Worm (Caenorhabditis elegans) whole organism, midembryonic: Measurements from ENCODE around the gene nep-1.

Experiments
- T22C8.4 ChIP-seq: fragments of 200-800 bp; sonication (Bioruptor generic); IDR thresholded peaks from 2 replicates; pipeline ENCODE4 v1.3.6; 2022; ENCODE audit warnings: missing genetic modification characterization, missing compliant biosample characterization
- cog-1 ChIP-seq: sonication (generic microtip); optimal IDR thresholded peaks from 2 replicates; lab custom pipeline; 2016; ENCODE audit warnings: missing genetic modification characterization, missing compliant biosample characterization
- flt-1 ChIP-seq: fragments of 200-800 bp; sonication (Bioruptor generic); IDR thresholded peaks from 2 replicates; pipeline ENCODE4 v1.3.6; 2022; ENCODE audit warnings: missing genetic modification characterization, missing compliant biosample characterization
- ref-1 ChIP-seq: fragments of 200-800 bp; sonication (Bioruptor generic); conservative IDR thresholded peaks from 2 replicates; pipeline ENCODE4 v1.3.6; 2022; ENCODE audit warnings: missing genetic modification reagents, missing genetic modification characterization, missing compliant biosample characterization
- tab-1 ChIP-seq: fragments of 200-800 bp; sonication (Bioruptor generic); IDR thresholded peaks from 2 replicates; pipeline ENCODE4 v1.3.6; 2022; ENCODE audit warnings: missing genetic modification characterization, missing compliant biosample characterization
- ztf-23 ChIP-seq: fragments of 200-800 bp; sonication (Bioruptor generic); IDR thresholded peaks from 2 replicates; pipeline ENCODE4 v1.3.6; 2022; ENCODE audit warnings: missing genetic modification reagents, missing genetic modification characterization, missing compliant biosample characterization
- ztf-29 ChIP-seq: fragments of 200-800 bp; sonication (Bioruptor generic); IDR thresholded peaks from 2 replicates; pipeline ENCODE4 v1.3.6; 2022; ENCODE audit warnings: missing genetic modification reagents, missing genetic modification characterization, missing compliant biosample characterization

DNA sequence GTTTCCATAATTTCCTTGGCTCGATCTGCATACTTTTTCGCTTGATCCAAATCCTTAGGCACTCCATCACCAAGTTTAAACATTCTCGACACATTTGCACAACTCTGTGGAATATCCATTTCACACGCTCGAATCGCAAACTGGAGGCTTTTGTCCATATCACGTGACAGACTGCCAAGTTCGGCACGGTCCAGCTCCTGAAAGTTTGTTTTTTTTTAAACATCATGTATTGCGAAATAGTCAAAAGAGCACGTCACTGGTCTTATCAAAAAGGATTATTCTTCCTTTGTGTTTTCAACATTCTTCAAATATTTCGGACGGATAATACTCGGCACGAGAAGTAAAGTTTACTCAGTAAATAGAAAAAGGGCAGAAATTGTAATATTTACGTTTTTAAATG lies 7.7 kb downstream of the nep-1 start:
- TF ChIP-seq tab-1 (GFP tag; lab: Robert Waterston, UW) (no peak), ztf-29 (no peak), T22C8.4 (GFP tag; lab: Robert Waterston, UW) (no peak), flt-1 (GFP tag; lab: Robert Waterston, UW) (no peak), ztf-23 (no peak), cog-1 (tag; lab: Kevin White, UChicago) (no peak), ref-1 (GFP tag; lab: Robert Waterston, UW) (no peak)
